Fruit fly (Drosophila melanogaster) whole organism, prepupa: ENCODE results near the gene jdp.

Experiments used
- Blimp-1 ChIP-seq: fragments of 200-800 bp; sonication (Bioruptor generic); optimal IDR thresholded peaks from 3 replicates; lab custom pipeline; 2017; ENCODE audit warnings: missing biosample characterization, missing genetic modification characterization, mild to moderate bottlenecking, moderate library complexity, missing genetic modification reagents
- CG10631 ChIP-seq: fragments of 200-800 bp; sonication (Bioruptor generic); optimal IDR thresholded peaks from 2 replicates; lab custom pipeline; 2016; ENCODE audit warnings: missing biosample characterization, missing genetic modification characterization
- CG10669 ChIP-seq: fragments of 200-800 bp; sonication (Bioruptor generic); optimal IDR thresholded peaks from 3 replicates; lab custom pipeline; 2018; ENCODE audit warnings: missing biosample characterization, mild to moderate bottlenecking, missing genetic modification characterization, moderate library complexity
- CG11294 ChIP-seq: fragments of 200-800 bp; sonication (Bioruptor generic); IDR thresholded peaks from 2 replicates; pipeline ENCODE4 v1.3.6; 2022; ENCODE audit warnings: missing biosample characterization, missing genetic modification characterization
- CG15336 ChIP-seq: fragments of 200-800 bp; sonication (Bioruptor generic); IDR thresholded peaks from 2 replicates; pipeline ENCODE4 v1.3.6; 2022; ENCODE audit warnings: missing biosample characterization, missing genetic modification characterization
- CG1621 ChIP-seq: fragments of 200-800 bp; sonication (Bioruptor generic); optimal IDR thresholded peaks from 3 replicates; lab custom pipeline; 2018; ENCODE audit warnings: missing biosample characterization, mild to moderate bottlenecking, missing genetic modification characterization
- CG16779 ChIP-seq: fragments of 200-800 bp; sonication (Bioruptor generic); optimal IDR thresholded peaks from 3 replicates; lab custom pipeline; 2017; ENCODE audit warnings: missing biosample characterization, mild to moderate bottlenecking, missing genetic modification characterization
- CG3032 ChIP-seq: fragments of 200-800 bp; optimal IDR thresholded peaks from 2 replicates; lab custom pipeline; 2019; ENCODE audit warnings: missing biosample characterization, mild to moderate bottlenecking, missing genetic modification characterization, moderate library complexity
- CG31627 ChIP-seq: fragments of 200-800 bp; sonication (Bioruptor generic); optimal IDR thresholded peaks from 3 replicates; lab custom pipeline; 2016; ENCODE audit warnings: missing biosample characterization, missing genetic modification characterization
- CG32006 ChIP-seq: fragments of 200-800 bp; sonication (Bioruptor generic); optimal IDR thresholded peaks from 3 replicates; lab custom pipeline; 2017; ENCODE audit warnings: missing biosample characterization, mild to moderate bottlenecking, missing genetic modification characterization
- CG3919 ChIP-seq: fragments of 200-800 bp; sonication (Bioruptor generic); optimal IDR thresholded peaks from 3 replicates; lab custom pipeline; 2016; ENCODE audit warnings: missing biosample characterization, missing genetic modification characterization
- CG4318 ChIP-seq: fragments of 200-800 bp; sonication (Bioruptor generic); optimal IDR thresholded peaks from 3 replicates; lab custom pipeline; 2017; ENCODE audit warnings: missing biosample characterization, mild to moderate bottlenecking, missing genetic modification characterization
- CG6163 ChIP-seq: fragments of 200-800 bp; sonication (Bioruptor generic); IDR thresholded peaks from 3 replicates; pipeline ENCODE4 v1.3.6; 2022; ENCODE audit warnings: missing biosample characterization, missing genetic modification characterization
- CG6276 ChIP-seq: fragments of 200-800 bp; sonication (Bioruptor generic); optimal IDR thresholded peaks from 2 replicates; lab custom pipeline; 2017; ENCODE audit warnings: missing biosample characterization, mild to moderate bottlenecking, missing genetic modification characterization
- CG6808 ChIP-seq: fragments of 200-800 bp; sonication (Bioruptor generic); optimal IDR thresholded peaks from 3 replicates; lab custom pipeline; 2017; ENCODE audit warnings: missing biosample characterization, missing genetic modification characterization, mild to moderate bottlenecking, moderate library complexity, missing genetic modification reagents
- CG6854 ChIP-seq: fragments of 200-800 bp; sonication (Bioruptor generic); optimal IDR thresholded peaks from 2 replicates; lab custom pipeline; 2017; ENCODE audit warnings: missing biosample characterization, mild to moderate bottlenecking, missing genetic modification characterization
- CG8319 ChIP-seq: fragments of 200-800 bp; sonication (Bioruptor generic); optimal IDR thresholded peaks from 3 replicates; lab custom pipeline; 2016; ENCODE audit warnings: missing biosample characterization, missing genetic modification characterization
- CG8632 ChIP-seq: fragments of 200-800 bp; sonication (Bioruptor generic); optimal IDR thresholded peaks from 3 replicates; lab custom pipeline; 2016; ENCODE audit warnings: missing biosample characterization, missing genetic modification characterization
- CG9139 ChIP-seq: fragments of 200-800 bp; sonication (Bioruptor generic); optimal IDR thresholded peaks from 3 replicates; lab custom pipeline; 2017; ENCODE audit warnings: missing biosample characterization, mild to moderate bottlenecking, missing genetic modification characterization
- Eip78C ChIP-seq: fragments of 200-800 bp; sonication (Bioruptor generic); peaks from one replicate; lab custom pipeline; 2016; ENCODE audit warnings: missing biosample characterization, missing genetic modification characterization
- Eip93F ChIP-seq: fragments of 200-800 bp; sonication (Bioruptor generic); optimal IDR thresholded peaks from 2 replicates; lab custom pipeline; 2016; ENCODE audit warnings: missing biosample characterization, mild to moderate bottlenecking, missing genetic modification characterization
- Ets21C ChIP-seq: fragments of 200-800 bp; sonication (Bioruptor generic); optimal IDR thresholded peaks from 3 replicates; lab custom pipeline; 2016; ENCODE audit warnings: missing biosample characterization, missing genetic modification characterization
- Ets96B ChIP-seq: fragments of 200-800 bp; optimal IDR thresholded peaks from 2 replicates; lab custom pipeline; 2019; ENCODE audit warnings: missing biosample characterization, mild to moderate bottlenecking, missing genetic modification characterization, moderate library complexity
- Hr38 ChIP-seq: sonication (Bioruptor generic); optimal IDR thresholded peaks from 2 replicates; lab custom pipeline; 2016; ENCODE audit warnings: missing biosample characterization, missing genetic modification characterization
- Hr4 ChIP-seq: fragments of 200-800 bp; sonication (Bioruptor generic); optimal IDR thresholded peaks from 3 replicates; lab custom pipeline; 2016; ENCODE audit warnings: missing biosample characterization, missing genetic modification characterization
- Met ChIP-seq: fragments of 200-800 bp; sonication (Bioruptor generic); optimal IDR thresholded peaks from 3 replicates; lab custom pipeline; 2016; ENCODE audit warnings: missing biosample characterization, missing genetic modification characterization
- OdsH ChIP-seq: fragments of 200-800 bp; sonication (Bioruptor generic); optimal IDR thresholded peaks from 3 replicates; lab custom pipeline; 2016; ENCODE audit warnings: missing biosample characterization, missing genetic modification characterization
- Sox14 ChIP-seq: fragments of 200-800 bp; sonication (Bioruptor generic); optimal IDR thresholded peaks from 3 replicates; lab custom pipeline; 2016; ENCODE audit warnings: missing biosample characterization, missing genetic modification characterization
- dac ChIP-seq: fragments of 200-800 bp; sonication (Bioruptor generic); optimal IDR thresholded peaks from 2 replicates; lab custom pipeline; 2017; ENCODE audit warnings: missing biosample characterization, mild to moderate bottlenecking, missing genetic modification characterization
- dsx ChIP-seq: fragments of 200-800 bp; optimal IDR thresholded peaks from 3 replicates; lab custom pipeline; 2019; ENCODE audit warnings: missing biosample characterization, mild to moderate bottlenecking, missing genetic modification characterization, moderate library complexity; ENCODE audit not compliant: poor library complexity, severe bottlenecking
- fd59A ChIP-seq: fragments of 200-800 bp; sonication (Bioruptor generic); optimal IDR thresholded peaks from 2 replicates; lab custom pipeline; 2017; ENCODE audit warnings: missing biosample characterization, mild to moderate bottlenecking, missing genetic modification characterization, missing genetic modification reagents
- fd85E ChIP-seq: fragments of 200-800 bp; sonication (Bioruptor generic); optimal IDR thresholded peaks from 3 replicates; lab custom pipeline; 2016; ENCODE audit warnings: missing biosample characterization, missing genetic modification characterization
- fkh ChIP-seq: fragments of 200-800 bp; sonication (Bioruptor generic); optimal IDR thresholded peaks from 3 replicates; lab custom pipeline; 2017; ENCODE audit warnings: missing biosample characterization, mild to moderate bottlenecking, missing genetic modification characterization, moderate library complexity
- lz ChIP-seq: fragments of 200-800 bp; sonication (Bioruptor generic); optimal IDR thresholded peaks from 3 replicates; lab custom pipeline; 2016; ENCODE audit warnings: missing biosample characterization, missing genetic modification characterization
- net ChIP-seq: fragments of 200-800 bp; sonication (Bioruptor generic); optimal IDR thresholded peaks from 3 replicates; lab custom pipeline; 2016; ENCODE audit warnings: missing biosample characterization, missing genetic modification characterization
- pdm3 ChIP-seq: fragments of 200-800 bp; sonication (Bioruptor generic); optimal IDR thresholded peaks from 3 replicates; lab custom pipeline; 2016; ENCODE audit warnings: missing biosample characterization, missing genetic modification characterization
- salr ChIP-seq, 2 experiments: fragments of 200-800 bp; sonication (Bioruptor generic); optimal IDR thresholded peaks; 3 replicates each; lab custom pipeline; 2016 to 2018; ENCODE audit warnings: missing biosample characterization in 2 of 2, missing genetic modification characterization in 2 of 2, mild to moderate bottlenecking in 1 of 2
- spab ChIP-seq: fragments of 200-800 bp; sonication (Bioruptor generic); optimal IDR thresholded peaks from 2 replicates; lab custom pipeline; 2017; ENCODE audit warnings: missing biosample characterization, mild to moderate bottlenecking, missing genetic modification characterization, missing genetic modification reagents
- ss ChIP-seq, 2 experiments: fragments of 200-800 bp; sonication (Bioruptor generic); optimal IDR thresholded peaks; 2 replicates in 1 of 2; 3 replicates in 1 of 2; lab custom pipeline; 2017 to 2018; ENCODE audit warnings: mild to moderate bottlenecking in 2 of 2, missing biosample characterization in 2 of 2, missing genetic modification characterization in 2 of 2, moderate library complexity in 1 of 2
- topi ChIP-seq: fragments of 200-800 bp; sonication (Bioruptor generic); optimal IDR thresholded peaks from 3 replicates; lab custom pipeline; 2016; ENCODE audit warnings: missing biosample characterization, missing genetic modification characterization
- vri ChIP-seq: fragments of 200-800 bp; sonication (Bioruptor generic); optimal IDR thresholded peaks from 3 replicates; lab custom pipeline; 2016; ENCODE audit warnings: missing biosample characterization, mild to moderate bottlenecking, missing genetic modification characterization

jdp gene

DNA sequence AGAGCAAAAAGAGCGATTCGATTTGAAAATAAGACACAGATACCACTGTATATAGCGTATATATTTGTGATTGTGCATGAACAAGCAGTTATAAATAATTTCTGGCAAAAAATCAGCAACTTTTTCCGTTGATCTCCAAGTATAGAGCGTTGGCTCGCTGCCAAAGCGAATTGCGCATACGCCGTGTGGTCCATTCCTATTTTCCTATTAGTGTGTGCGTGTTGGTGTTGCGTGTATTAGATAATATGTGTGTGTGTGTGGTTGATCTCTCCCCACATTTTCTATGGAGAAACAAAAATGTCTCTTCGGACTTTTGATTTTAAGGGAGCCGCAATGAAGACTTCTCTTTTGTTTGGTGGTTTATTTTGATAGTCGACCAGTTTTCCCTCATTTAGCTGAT is 25.7 kb upstream of the jdp start:
- TF ChIP-seq Eip93F (no peak), CG6808 (no peak), CG10669 (no peak), CG6163 (GFP tag; lab: Robert Waterston, UW) (no peak)

DNA sequence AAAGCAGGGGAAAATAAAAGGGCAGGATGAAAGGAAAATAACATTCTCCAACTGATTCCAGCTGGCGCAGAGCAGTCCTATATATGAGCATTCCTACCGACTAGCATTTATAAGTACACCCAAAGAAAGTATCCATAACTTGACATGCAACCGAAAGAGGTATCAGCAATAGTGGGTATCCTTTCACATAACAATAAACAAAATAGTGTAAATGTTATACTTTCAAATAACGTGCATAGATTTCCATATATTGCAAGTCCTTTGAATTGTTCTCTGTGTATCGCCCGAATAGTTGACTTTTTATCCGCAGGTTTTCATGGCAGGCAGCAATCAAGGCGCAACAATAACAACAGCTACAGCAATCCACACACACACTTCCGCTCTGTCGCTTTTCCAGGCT is 23.2 kb upstream of the jdp start:
- TF ChIP-seq Eip78C (peak; percentile 41), CG4318 (GFP tag; lab: Kevin White, UChicago) (no peak), net (GFP tag; lab: Kevin White, UChicago) (no peak), fd59A (GFP tag; lab: Kevin White, UChicago) (no peak), CG9139 (GFP tag; lab: Kevin White, UChicago) (no peak), CG15336 (GFP tag; lab: Robert Waterston, UW) (peak; percentile 24; the same call in 1 of the 2 replicates), dsx (GFP tag; lab: Kevin White, UChicago) (no peak), CG8632 (no peak), dac (GFP tag; lab: Kevin White, UChicago) (no peak), Eip93F (no peak), Met (no peak), lz (GFP tag; lab: Kevin White, UChicago) (no peak), CG32006 (GFP tag; lab: Kevin White, UChicago) (peak; percentile 39), vri (no peak), CG3919 (GFP tag; lab: Kevin White, UChicago) (peak; percentile 2), CG11294 (GFP tag; lab: Robert Waterston, UW) (no peak), topi (GFP tag; lab: Kevin White, UChicago) (no peak), Hr4 (peak; percentile 31), Blimp-1 (GFP tag; lab: Kevin White, UChicago) (no peak), salr (GFP tag; optimal IDR thresholded peaks at IDR 0.05; lab: Kevin White, UChicago) (peak in 1 of 2 experiments; percentile 8), CG16779 (tag; lab: Kevin White, UChicago) (no peak), CG8319 (no peak), CG10631 (GFP tag; lab: Kevin White, UChicago) (peak; percentile 26), OdsH (GFP tag; lab: Kevin White, UChicago) (peak; percentile 11), CG6854 (no peak)

DNA sequence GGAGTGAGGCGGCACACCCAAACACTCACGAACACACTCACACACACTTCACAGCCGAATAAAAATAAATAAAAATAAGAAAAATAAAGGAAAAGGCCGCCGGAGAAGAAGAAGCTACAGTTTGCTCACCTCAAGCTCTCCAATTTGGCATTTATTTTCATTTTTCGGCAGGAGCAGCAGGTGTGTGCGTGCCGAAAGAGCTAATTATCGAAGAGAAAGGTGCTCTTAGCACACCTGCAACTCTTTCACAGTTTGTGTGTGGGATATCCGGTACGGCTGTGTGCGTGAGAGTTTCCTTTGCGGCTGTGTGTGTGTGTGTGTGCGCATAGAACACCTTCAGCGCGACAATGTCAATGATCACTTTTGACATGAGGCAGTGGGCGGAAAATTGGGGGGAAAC is 18.1 kb upstream of the jdp start:
- TF ChIP-seq lz (GFP tag; lab: Kevin White, UChicago): no peak
- no peak for TF ChIP-seq pdm3 (GFP tag; lab: Kevin White, UChicago)
- no peak for TF ChIP-seq fkh (GFP tag; lab: Kevin White, UChicago)
- no peak for TF ChIP-seq CG6276 (GFP tag; lab: Kevin White, UChicago)
- no peak for TF ChIP-seq fd59A (GFP tag; lab: Kevin White, UChicago)
- no peak for TF ChIP-seq Ets96B
- no peak for TF ChIP-seq ss (GFP tag; optimal IDR thresholded peaks at IDR 0.05; lab: Kevin White, UChicago)
- TF ChIP-seq Ets21C: no peak
- TF ChIP-seq Sox14 (GFP tag; lab: Kevin White, UChicago): no peak
- TF ChIP-seq Hr38 (GFP tag; lab: Kevin White, UChicago): no peak
- TF ChIP-seq CG10669: no peak
- no peak for TF ChIP-seq dac (GFP tag; lab: Kevin White, UChicago)
- no peak for TF ChIP-seq fd85E (GFP tag; lab: Kevin White, UChicago)

DNA sequence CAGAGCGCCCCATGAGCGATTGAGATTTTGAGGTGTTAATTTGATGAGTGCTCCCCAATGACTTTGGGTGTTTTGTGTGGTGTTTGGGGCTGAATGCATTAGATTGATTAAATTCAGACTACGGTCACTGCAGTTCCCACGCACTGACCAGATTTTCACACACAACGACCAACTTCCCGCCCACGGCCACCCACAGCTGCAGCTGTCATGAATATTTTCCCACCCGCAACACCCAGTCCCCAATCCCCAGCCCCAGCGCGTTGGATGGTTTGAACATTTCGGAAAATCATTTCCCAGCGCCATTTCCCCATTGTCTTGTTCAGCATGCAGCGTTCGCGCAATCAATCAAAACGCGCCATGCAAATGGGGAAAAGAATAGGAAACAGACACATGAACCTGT is 14.6 kb upstream of the jdp start:
- no peak for TF ChIP-seq CG31627 (GFP tag; lab: Kevin White, UChicago)
- TF ChIP-seq CG6163 (GFP tag; lab: Robert Waterston, UW): no peak
- TF ChIP-seq CG4318 (GFP tag; lab: Kevin White, UChicago): no peak
- no peak for TF ChIP-seq CG6276 (GFP tag; lab: Kevin White, UChicago)
- TF ChIP-seq topi (GFP tag; lab: Kevin White, UChicago): no peak
- no peak for TF ChIP-seq CG10631 (GFP tag; lab: Kevin White, UChicago)
- no peak for TF ChIP-seq spab (GFP tag; lab: Kevin White, UChicago)
- TF ChIP-seq CG1621 (tag; lab: Kevin White, UChicago): no peak
- TF ChIP-seq pdm3 (GFP tag; lab: Kevin White, UChicago): no peak
- no peak for TF ChIP-seq dac (GFP tag; lab: Kevin White, UChicago)
- TF ChIP-seq CG16779 (tag; lab: Kevin White, UChicago): no peak
- no peak for TF ChIP-seq CG3032 (tag; lab: Kevin White, UChicago)
- no peak for TF ChIP-seq salr (GFP tag; optimal IDR thresholded peaks at IDR 0.05; lab: Kevin White, UChicago)
- no peak for TF ChIP-seq ss (GFP tag; optimal IDR thresholded peaks at IDR 0.05; lab: Kevin White, UChicago)
- no peak for TF ChIP-seq net (GFP tag; lab: Kevin White, UChicago)
- TF ChIP-seq CG3919 (GFP tag; lab: Kevin White, UChicago): no peak
- no peak for TF ChIP-seq fd59A (GFP tag; lab: Kevin White, UChicago)
- no peak for TF ChIP-seq Eip78C
- TF ChIP-seq, all 60 proteins: peak for 0
